Worm (Caenorhabditis elegans) whole organism, midembryonic: Measurements from ENCODE around the gene C06E1.1.

Experiments
- T22C8.4 ChIP-seq: fragments of 200-800 bp; sonication (Bioruptor generic); IDR thresholded peaks from 2 replicates; pipeline ENCODE4 v1.3.6; 2022; ENCODE audit warnings: missing genetic modification characterization, missing compliant biosample characterization
- cog-1 ChIP-seq: sonication (generic microtip); optimal IDR thresholded peaks from 2 replicates; lab custom pipeline; 2016; ENCODE audit warnings: missing genetic modification characterization, missing compliant biosample characterization
- flt-1 ChIP-seq: fragments of 200-800 bp; sonication (Bioruptor generic); IDR thresholded peaks from 2 replicates; pipeline ENCODE4 v1.3.6; 2022; ENCODE audit warnings: missing genetic modification characterization, missing compliant biosample characterization
- klf-2 ChIP-seq: fragments of 200-800 bp; sonication (Bioruptor generic); conservative IDR thresholded peaks from 2 replicates; pipeline ENCODE4 v1.3.6; 2022; ENCODE audit warnings: missing genetic modification reagents, missing genetic modification characterization, missing compliant biosample characterization
- med-1 ChIP-seq: sonication (generic microtip); optimal IDR thresholded peaks from 2 replicates; lab custom pipeline; 2017; ENCODE audit warnings: missing genetic modification characterization, mild to moderate bottlenecking, missing compliant biosample characterization, antibody characterized with exemption, missing genetic modification reagents; ENCODE audit not compliant: insufficient read depth
- ref-1 ChIP-seq: fragments of 200-800 bp; sonication (Bioruptor generic); conservative IDR thresholded peaks from 2 replicates; pipeline ENCODE4 v1.3.6; 2022; ENCODE audit warnings: missing genetic modification reagents, missing genetic modification characterization, missing compliant biosample characterization
- tab-1 ChIP-seq: fragments of 200-800 bp; sonication (Bioruptor generic); IDR thresholded peaks from 2 replicates; pipeline ENCODE4 v1.3.6; 2022; ENCODE audit warnings: missing genetic modification characterization, missing compliant biosample characterization
- ztf-23 ChIP-seq: fragments of 200-800 bp; sonication (Bioruptor generic); IDR thresholded peaks from 2 replicates; pipeline ENCODE4 v1.3.6; 2022; ENCODE audit warnings: missing genetic modification reagents, missing genetic modification characterization, missing compliant biosample characterization
- ztf-29 ChIP-seq: fragments of 200-800 bp; sonication (Bioruptor generic); IDR thresholded peaks from 2 replicates; pipeline ENCODE4 v1.3.6; 2022; ENCODE audit warnings: missing genetic modification reagents, missing genetic modification characterization, missing compliant biosample characterization

DNA sequence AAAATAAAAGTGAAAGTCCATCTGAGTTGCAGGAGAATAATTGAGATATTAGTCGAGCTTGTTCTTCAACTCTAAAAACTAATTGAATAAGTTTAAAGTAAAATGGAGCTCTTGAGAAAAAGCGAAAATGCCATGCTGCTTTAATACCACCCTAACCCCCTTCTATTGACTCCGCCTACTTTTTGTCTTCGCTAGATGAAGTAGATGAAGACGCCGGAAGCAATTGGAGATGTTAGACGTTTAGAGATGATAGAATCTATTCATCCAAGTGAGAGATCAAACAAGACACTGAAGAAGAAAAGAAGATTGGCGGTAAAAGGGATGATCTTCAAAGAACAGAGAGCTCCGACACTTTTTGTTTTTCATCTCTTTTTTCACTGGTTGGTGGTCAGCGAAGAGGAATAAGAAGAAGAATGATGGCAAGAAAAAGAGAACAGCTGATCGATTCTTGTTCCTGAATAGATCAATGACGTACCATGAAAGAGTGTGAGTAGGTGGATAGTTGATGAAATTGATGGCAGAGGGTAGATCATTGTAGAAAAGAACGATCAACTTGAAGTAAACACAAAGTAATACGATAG is 48.9 kb downstream of the C06E1.1 start:
- no peak for TF ChIP-seq cog-1 (tag; lab: Kevin White, UChicago)
- TF ChIP-seq klf-2 (GFP tag; lab: Robert Waterston, UW), result no peak
- TF ChIP-seq tab-1 (GFP tag; lab: Robert Waterston, UW), result no peak
- TF ChIP-seq ref-1 (GFP tag; lab: Robert Waterston, UW), result no peak
- TF ChIP-seq flt-1 (GFP tag; lab: Robert Waterston, UW), result no peak
- TF ChIP-seq ztf-29 (GFP tag; lab: Robert Waterston, UW), result no peak
- TF ChIP-seq ztf-23 (GFP tag; lab: Robert Waterston, UW), result no peak
- no peak for TF ChIP-seq T22C8.4 (GFP tag; lab: Robert Waterston, UW)
- no peak for TF ChIP-seq med-1 (GFP tag; lab: Kevin White, UChicago)
